Worm (Caenorhabditis elegans) whole organism, L1 larva: ENCODE data around the gene srv-9.
A peak's percentile ranks its signal among the peaks of the same experiment; 100 is the strongest.

Experiments
- C16A3.4 ChIP-seq: fragments of 150-350 bp; optimal IDR thresholded peaks from 2 replicates; lab custom pipeline; 2014; ENCODE audit warnings: missing biosample characterization, missing genetic modification characterization
- Y116A8C.19 ChIP-seq: sonication (generic microtip); optimal IDR thresholded peaks from 2 replicates; lab custom pipeline; 2016; ENCODE audit warnings: missing compliant biosample characterization, missing genetic modification characterization, borderline replicate concordance
- aha-1 ChIP-seq: fragments of 150-350 bp; optimal IDR thresholded peaks from 2 replicates; lab custom pipeline; 2014; ENCODE audit warnings: missing biosample characterization, missing genetic modification characterization
- ceh-88 ChIP-seq: fragments of 200-800 bp; sonication (Bioruptor generic); IDR thresholded peaks from 2 replicates; pipeline ENCODE4 v1.3.6; 2022; ENCODE audit warnings: missing genetic modification characterization, missing compliant biosample characterization
- ces-1 ChIP-seq: fragments of 150-350 bp; optimal IDR thresholded peaks from 2 replicates; lab custom pipeline; 2014; ENCODE audit warnings: missing biosample characterization, missing genetic modification reagents, missing genetic modification characterization
- efl-1 ChIP-seq, 4 experiments: fragments of 150-350 bp; optimal IDR thresholded peaks in 3 of 4; peaks in 1 of 4; 1 replicate in 1 of 4; 2 replicates in 3 of 4; lab custom pipeline; 2014; ENCODE audit warnings: missing biosample characterization in 2 of 4, missing genetic modification characterization in 2 of 4, missing genetic modification reagents in 2 of 4
- efl-3 ChIP-seq: fragments of 200-800 bp; sonication (Bioruptor generic); optimal IDR thresholded peaks from 2 replicates; lab custom pipeline; 2018; ENCODE audit warnings: mild to moderate bottlenecking, missing genetic modification characterization, missing compliant biosample characterization
- elt-2 ChIP-seq: sonication (generic microtip); optimal IDR thresholded peaks from 2 replicates; lab custom pipeline; 2016; ENCODE audit warnings: missing genetic modification characterization, mild to moderate bottlenecking, inconsistent platforms, missing compliant biosample characterization, missing genetic modification reagents
- fkh-8 ChIP-seq: sonication (generic microtip); optimal IDR thresholded peaks from 2 replicates; lab custom pipeline; 2016; ENCODE audit warnings: mild to moderate bottlenecking, missing genetic modification characterization, missing compliant biosample characterization
- fos-1 ChIP-seq: fragments of 150-350 bp; optimal IDR thresholded peaks from 2 replicates; lab custom pipeline; 2014; ENCODE audit warnings: missing biosample characterization, missing genetic modification characterization
- grh-1 ChIP-seq: fragments of 200-800 bp; sonication (Bioruptor generic); IDR thresholded peaks from 2 replicates; pipeline ENCODE4 v1.3.6; 2022; ENCODE audit warnings: missing genetic modification reagents, missing genetic modification characterization, missing compliant biosample characterization
- hlh-17 ChIP-seq: fragments of 200-800 bp; sonication (Bioruptor generic); optimal IDR thresholded peaks from 2 replicates; lab custom pipeline; 2018; ENCODE audit warnings: missing genetic modification characterization, mild to moderate bottlenecking, missing compliant biosample characterization, moderate library complexity, borderline replicate concordance
- hlh-4 ChIP-seq: sonication (generic microtip); optimal IDR thresholded peaks from 2 replicates; lab custom pipeline; 2016; ENCODE audit warnings: mild to moderate bottlenecking, missing genetic modification characterization, missing compliant biosample characterization
- isw-1 ChIP-seq: fragments of 200-800 bp; sonication (Bioruptor generic); IDR thresholded peaks from 2 replicates; pipeline ENCODE4 v1.3.6; 2022; ENCODE audit warnings: missing genetic modification characterization, missing compliant biosample characterization
- lin-14 ChIP-seq: fragments of 200-800 bp; sonication (Bioruptor generic); optimal IDR thresholded peaks from 2 replicates; lab custom pipeline; 2018; ENCODE audit warnings: mild to moderate bottlenecking, missing genetic modification characterization, moderate library complexity, missing compliant biosample characterization
- lin-35 ChIP-seq, 2 experiments: fragments of 150-350 bp; optimal IDR thresholded peaks; 2 replicates each; lab custom pipeline; 2014; ENCODE audit warnings: missing biosample characterization in 2 of 2, missing genetic modification characterization in 2 of 2, missing genetic modification reagents in 2 of 2
- lir-3 ChIP-seq: sonication (generic microtip); optimal IDR thresholded peaks from 2 replicates; lab custom pipeline; 2016; ENCODE audit warnings: mild to moderate bottlenecking, missing genetic modification characterization, moderate library complexity, missing compliant biosample characterization; ENCODE audit not compliant: poor library complexity
- lsy-2 ChIP-seq, 2 experiments: fragments of 150-350 bp; optimal IDR thresholded peaks; 2 replicates each; lab custom pipeline; 2014; ENCODE audit warnings: missing biosample characterization in 2 of 2, missing genetic modification characterization in 2 of 2
- mep-1 ChIP-seq: fragments of 150-350 bp; optimal IDR thresholded peaks from 2 replicates; lab custom pipeline; 2014; ENCODE audit warnings: missing biosample characterization, missing genetic modification characterization
- nhr-12 ChIP-seq: sonication (generic microtip); optimal IDR thresholded peaks from 2 replicates; lab custom pipeline; 2017; ENCODE audit warnings: missing biosample characterization, missing genetic modification characterization
- nhr-19 ChIP-seq: fragments of 200-800 bp; sonication (Bioruptor generic); conservative IDR thresholded peaks from 2 replicates; pipeline ENCODE4 v1.3.6; 2022; ENCODE audit warnings: missing genetic modification characterization, missing compliant biosample characterization
- nhr-84 ChIP-seq: sonication (generic microtip); optimal IDR thresholded peaks from 2 replicates; lab custom pipeline; 2017; ENCODE audit warnings: missing biosample characterization, missing genetic modification characterization
- nhr-85 ChIP-seq: sonication (generic microtip); peaks from one replicate; lab custom pipeline; 2016; ENCODE audit warnings: missing genetic modification characterization, inconsistent platforms, missing compliant biosample characterization
- pag-3 ChIP-seq: sonication (generic microtip); optimal IDR thresholded peaks from 2 replicates; lab custom pipeline; 2017; ENCODE audit warnings: missing genetic modification characterization, mild to moderate bottlenecking, missing compliant biosample characterization, antibody characterized with exemption, borderline replicate concordance; ENCODE audit not compliant: insufficient read depth
- pax-3 ChIP-seq: fragments of 200-800 bp; sonication (Bioruptor generic); optimal IDR thresholded peaks from 2 replicates; lab custom pipeline; 2018; ENCODE audit warnings: mild to moderate bottlenecking, missing genetic modification characterization, moderate library complexity, missing compliant biosample characterization
- skn-1 ChIP-seq: fragments of 150-350 bp; optimal IDR thresholded peaks from 2 replicates; lab custom pipeline; 2014; ENCODE audit warnings: missing biosample characterization, missing genetic modification characterization
- snpc-4 ChIP-seq: fragments of 150-350 bp; optimal IDR thresholded peaks from 2 replicates; lab custom pipeline; 2014; ENCODE audit warnings: missing biosample characterization, missing genetic modification characterization
- snu-23 ChIP-seq: sonication (generic microtip); optimal IDR thresholded peaks from 2 replicates; lab custom pipeline; 2016; ENCODE audit warnings: missing genetic modification characterization, missing compliant biosample characterization
- tbx-2 ChIP-seq: sonication (generic microtip); optimal IDR thresholded peaks from 2 replicates; lab custom pipeline; 2016; ENCODE audit warnings: missing genetic modification characterization, missing compliant biosample characterization
- unc-30 ChIP-seq: sonication (generic microtip); optimal IDR thresholded peaks from 2 replicates; lab custom pipeline; 2017; ENCODE audit warnings: missing biosample characterization, missing genetic modification characterization
- vab-15 ChIP-seq: sonication (generic microtip); optimal IDR thresholded peaks from 2 replicates; lab custom pipeline; 2017; ENCODE audit warnings: missing genotype, mild to moderate bottlenecking, missing genetic modification characterization, missing compliant biosample characterization
- zag-1 ChIP-seq: fragments of 150-350 bp; optimal IDR thresholded peaks from 2 replicates; lab custom pipeline; 2014; ENCODE audit warnings: missing biosample characterization, missing genetic modification characterization

Gene srv-9

DNA sequence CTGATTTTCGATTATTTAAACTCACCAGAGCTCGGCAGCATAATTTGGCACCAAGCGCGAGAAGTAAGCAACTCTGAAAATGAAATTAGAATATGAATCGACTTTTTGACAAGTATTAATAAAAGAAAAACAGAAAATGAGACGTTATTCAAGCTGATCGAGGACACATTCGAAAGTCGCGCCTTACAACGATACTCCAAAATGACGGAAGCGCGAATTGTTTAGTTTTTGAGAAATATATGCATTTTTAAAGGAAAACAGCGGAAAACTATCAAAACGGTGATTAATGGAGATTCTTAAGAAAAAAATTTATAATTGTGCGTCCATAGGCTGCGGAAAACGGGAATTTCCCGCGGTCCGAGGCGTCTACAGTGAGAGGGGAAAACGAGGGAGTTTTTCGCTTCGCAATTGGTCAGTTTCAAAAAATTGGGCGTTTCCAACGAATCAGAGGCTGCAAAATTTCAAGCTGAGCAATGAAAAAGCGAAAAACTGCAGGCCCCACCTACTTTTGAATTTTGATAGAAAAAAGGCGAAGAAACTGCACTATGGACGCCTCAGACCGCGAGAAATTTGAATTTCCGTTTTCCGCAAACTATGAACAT, 14.6 kb upstream of the srv-9 start, which contains the start of gene mes-4 (continued):
- TF ChIP-seq efl-1 (optimal IDR thresholded peaks at IDR 0.05; lab: Kevin White, UChicago), result peak in 1 of 2 experiments; percentile 78
- TF ChIP-seq efl-1 (GFP tag; optimal IDR thresholded peaks at IDR 0.05 in 1 of 2; lab: Kevin White, UChicago), result peak; percentile 83 to 98

ce11 chrV:13432364-13432763, 9.4 kb upstream of the srv-9 start, which contains the start of gene srd-17:
Gene srd-17 (minus strand): TSS chrV:13432714.
- TF ChIP-seq lin-14 (no peak), efl-1 (optimal IDR thresholded peaks at IDR 0.05; lab: Kevin White, UChicago) (no peak), efl-1 (GFP tag; optimal IDR thresholded peaks at IDR 0.05 in 1 of 2; lab: Kevin White, UChicago) (no peak), pag-3 (no peak)

DNA sequence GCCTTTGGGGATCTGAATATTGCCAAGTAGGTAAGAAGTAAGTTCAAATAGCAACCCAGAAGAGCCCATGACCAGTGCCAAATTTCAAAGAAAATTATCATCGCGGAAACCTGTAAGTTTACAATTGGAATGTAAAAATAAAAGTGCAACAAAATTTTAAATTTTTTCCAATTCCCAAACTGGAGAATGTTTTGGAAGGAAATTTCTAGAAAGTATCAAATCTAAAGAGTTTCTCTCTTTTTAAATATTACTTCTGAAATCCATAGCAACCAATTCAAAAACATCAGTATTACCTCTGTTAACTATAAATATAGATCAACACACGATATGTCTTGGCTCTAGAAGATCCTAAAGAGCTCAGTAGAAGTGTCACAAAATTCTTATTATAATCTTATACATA, 5.7 kb upstream of the srv-9 start, which contains the start of gene srd-19:
TSS of gene srd-19 (minus strand) at position 101 of the 400 bp plus-strand sequence.
- TF ChIP-seq nhr-84 (tag; lab: Kevin White, UChicago) (no peak), nhr-19 (GFP tag; lab: Robert Waterston, UW) (no peak), unc-30 (tag; lab: Kevin White, UChicago) (no peak), tbx-2 (tag; lab: Kevin White, UChicago) (no peak), snpc-4 (tag; lab: Kevin White, UChicago) (no peak)

DNA sequence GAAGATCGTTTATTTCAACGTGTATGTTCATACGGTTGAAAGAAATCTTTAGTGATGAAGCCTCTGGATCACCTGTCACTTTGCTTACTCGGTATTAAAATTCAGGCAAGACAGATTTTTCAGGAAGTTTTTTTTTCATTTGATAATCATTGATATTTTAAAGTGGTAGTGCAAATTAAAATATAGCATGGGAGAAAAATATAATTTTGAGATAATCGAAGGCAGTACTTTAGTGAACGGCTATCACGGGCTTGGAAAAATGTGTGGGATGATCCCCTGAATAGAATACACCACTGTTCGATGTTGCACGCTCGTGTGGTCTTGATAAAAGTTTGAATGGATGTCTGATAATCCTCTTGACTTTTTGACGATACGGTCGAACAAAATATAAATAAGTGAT, 4.4 kb upstream of the srv-9 start:
- TF ChIP-seq hlh-4 (tag; lab: Kevin White, UChicago), result peak; percentile 52
- TF ChIP-seq hlh-17 (GFP tag; lab: Kevin White, UChicago), result no peak

DNA sequence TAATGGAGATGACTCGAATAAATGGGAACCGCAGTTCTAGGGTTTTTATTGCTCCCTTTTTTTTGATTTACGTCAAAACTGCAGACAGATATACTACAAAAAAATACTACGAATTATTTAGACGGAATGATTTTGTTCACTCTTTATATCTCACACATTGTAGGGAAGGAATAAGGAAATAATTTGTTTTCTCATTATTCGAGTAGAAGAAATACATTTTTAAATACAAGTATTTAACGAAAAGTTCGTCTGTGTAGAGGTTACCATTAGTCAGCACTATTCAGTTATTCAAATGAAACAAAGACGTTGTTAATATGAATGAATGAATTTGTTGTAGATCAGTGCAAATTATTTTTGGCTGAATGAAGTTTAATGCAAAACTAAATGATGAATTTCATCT, 3.8 kb upstream of the srv-9 start, which contains the start of gene srd-18:
TSS of gene srd-18 (minus strand) at position 101 of the 400 bp plus-strand sequence.
- TF ChIP-seq lin-35 (GFP tag; optimal IDR thresholded peaks at IDR 0.05; lab: Kevin White, UChicago) (no peak), nhr-85 (no peak), ces-1 (no peak), efl-3 (GFP tag; lab: Kevin White, UChicago) (no peak), skn-1 (tag; lab: Kevin White, UChicago) (no peak), aha-1 (tag; lab: Kevin White, UChicago) (no peak), fkh-8 (tag; lab: Kevin White, UChicago) (no peak), lsy-2 (tag; optimal IDR thresholded peaks at IDR 0.05; lab: Kevin White, UChicago) (no peak), grh-1 (GFP tag; lab: Robert Waterston, UW) (no peak), lir-3 (no peak), pax-3 (no peak), zag-1 (no peak), C16A3.4 (no peak), mep-1 (tag; lab: Kevin White, UChicago) (no peak), lin-14 (no peak)
- TF ChIP-seq, all 84 proteins: peak for 0

- no peak for TF ChIP-seq vab-15 (tag; lab: Kevin White, UChicago)
- TF ChIP-seq isw-1, result no peak
- no peak for TF ChIP-seq pag-3
- TF ChIP-seq fos-1 (tag; lab: Kevin White, UChicago), result no peak
- TF ChIP-seq grh-1 (GFP tag; lab: Robert Waterston, UW), result no peak
- TF ChIP-seq tbx-2 (tag; lab: Kevin White, UChicago), result no peak
- no peak for TF ChIP-seq lsy-2 (tag; optimal IDR thresholded peaks at IDR 0.05; lab: Kevin White, UChicago)
- no peak for TF ChIP-seq nhr-12 (tag; lab: Kevin White, UChicago)
- TF ChIP-seq snu-23, result no peak
These were observed 663 bp upstream of the srv-9 start, which contains the start of gene srv-10 for ce11 chrV:13423608-13424007. Gene srv-10 (plus strand): TSS chrV:13423908.

DNA sequence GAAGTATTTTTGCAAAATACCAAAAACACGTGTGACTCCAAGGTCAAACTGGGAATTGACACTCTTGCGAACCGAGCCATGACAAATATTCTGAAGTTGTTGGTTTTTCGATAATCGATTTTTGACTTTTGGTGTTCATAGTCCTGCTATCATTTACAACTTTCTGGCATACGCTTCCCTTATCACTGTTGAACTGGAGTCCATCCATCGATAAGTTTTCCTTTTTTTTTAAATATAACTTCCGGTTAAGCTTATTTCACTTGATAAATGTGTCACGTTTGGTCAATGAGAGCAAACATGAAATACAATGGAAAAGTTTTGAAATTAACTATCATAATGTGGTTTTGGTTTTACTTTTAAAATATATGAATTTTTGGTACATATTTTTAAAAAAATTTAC, 1.2 kb downstream of the srv-9 start:
- peak; percentile 90 for TF ChIP-seq elt-2 (tag; lab: Kevin White, UChicago)
- no peak for TF ChIP-seq Y116A8C.19 (tag; lab: Kevin White, UChicago)
- no peak for TF ChIP-seq ceh-88
